Fruit fly (Drosophila melanogaster) whole organism: ENCODE measurements around the gene CG7183.

ENCODE experiments used
- EcR ChIP-seq, 2 experiments: fragments of >200 bp; optimal IDR thresholded peaks; 2 replicates each; lab custom pipeline; 2017; ENCODE audit warnings: missing biosample characterization in 2 of 2, missing genetic modification characterization in 2 of 2, missing genetic modification reagents in 2 of 2
- pan ChIP-seq: fragments of >200 bp; optimal IDR thresholded peaks from 2 replicates; lab custom pipeline; 2017
- psq ChIP-seq: fragments of >200 bp; optimal IDR thresholded peaks from 2 replicates; lab custom pipeline; 2017
- usp ChIP-seq: fragments of >200 bp; optimal IDR thresholded peaks from 2 replicates; lab custom pipeline; 2017; ENCODE audit warnings: missing biosample characterization, missing genetic modification characterization, mixed read lengths

dm6 chr3R:18249268-18249667, 28.8 kb upstream of the CG7183 start:
- TF ChIP-seq usp (GFP tag; lab: Kevin White, UChicago), result no peak
- no peak for TF ChIP-seq EcR (GFP tag; optimal IDR thresholded peaks at IDR 0.05; lab: Kevin White, UChicago)
- no peak for TF ChIP-seq pan (lab: Kevin White, UChicago)
- TF ChIP-seq psq (lab: Kevin White, UChicago), result no peak
